Worm (Caenorhabditis elegans): Measurements from ENCODE around the gene ucr-2.3.

ce11 chrIII:891014-891413, 11.4 kb downstream of the ucr-2.3 start, which contains the start of gene T24C4.10:
- TF ChIP-seq ceh-90 (tag; optimal IDR thresholded peaks at IDR 0.05) (no peak), nhr-11 (tag; optimal IDR thresholded peaks at IDR 0.05) (no peak), nhr-237 (tag; optimal IDR thresholded peaks at IDR 0.05) (no peak), unc-98 (GFP tag; IDR thresholded peaks at IDR 0.05) (no peak), unc-30 (tag; optimal IDR thresholded peaks at IDR 0.05) (no peak), blmp-1 (tag; optimal IDR thresholded peaks at IDR 0.05) (no peak)
